Fruit fly (Drosophila melanogaster) whole organism, embryonic: ENCODE data around the gene CG12301.

Experiments used
- Antp ChIP-seq: fragments of 200-800 bp; sonication (Bioruptor generic); optimal IDR thresholded peaks from 3 replicates; lab custom pipeline; 2016; ENCODE audit warnings: missing biosample characterization, missing genetic modification characterization
- Bgb ChIP-seq: fragments of 200-800 bp; sonication (Bioruptor generic); IDR thresholded peaks from 2 replicates; pipeline ENCODE4 v1.3.6; 2022; ENCODE audit warnings: missing biosample characterization, missing genetic modification characterization; ENCODE audit not compliant: partially characterized antibody
- CG10267 ChIP-seq: fragments of 200-800 bp; sonication (Bioruptor generic); optimal IDR thresholded peaks from 2 replicates; lab custom pipeline; 2018; ENCODE audit warnings: missing biosample characterization, mild to moderate bottlenecking, missing genetic modification characterization, moderate library complexity
- CG11560 ChIP-seq: fragments of 200-800 bp; sonication (Bioruptor generic); IDR thresholded peaks from 3 replicates; pipeline ENCODE4 v1.3.6; 2022; ENCODE audit warnings: missing biosample characterization, missing genetic modification characterization
- CG12769 ChIP-seq: fragments of 200-800 bp; sonication (Bioruptor generic); optimal IDR thresholded peaks from 2 replicates; lab custom pipeline; 2019; ENCODE audit warnings: missing biosample characterization, mild to moderate bottlenecking, missing genetic modification characterization, moderate library complexity
- CG13296 ChIP-seq: fragments of 200-800 bp; sonication (Bioruptor generic); optimal IDR thresholded peaks from 3 replicates; lab custom pipeline; 2018; ENCODE audit warnings: missing biosample characterization, mild to moderate bottlenecking, missing genetic modification characterization
- CG1603 ChIP-seq: fragments of 200-800 bp; sonication (Bioruptor generic); optimal IDR thresholded peaks from 2 replicates; lab custom pipeline; 2019; ENCODE audit warnings: missing biosample characterization, mild to moderate bottlenecking, missing genetic modification characterization, moderate library complexity
- CG17385 ChIP-seq: fragments of 200-800 bp; sonication (Bioruptor generic); optimal IDR thresholded peaks from 3 replicates; lab custom pipeline; 2018; ENCODE audit warnings: missing biosample characterization, mild to moderate bottlenecking, missing genetic modification characterization
- CG17568 ChIP-seq: fragments of 200-800 bp; sonication (Bioruptor generic); optimal IDR thresholded peaks from 2 replicates; lab custom pipeline; 2018; ENCODE audit warnings: missing biosample characterization, mild to moderate bottlenecking, missing genetic modification characterization, moderate library complexity
- CG18764 ChIP-seq: fragments of 200-800 bp; sonication (Bioruptor generic); optimal IDR thresholded peaks from 3 replicates; lab custom pipeline; 2016; ENCODE audit warnings: missing biosample characterization, missing genetic modification characterization
- CG2199 ChIP-seq: fragments of 200-800 bp; sonication (Bioruptor generic); IDR thresholded peaks from 3 replicates; pipeline ENCODE4 v1.3.6; 2022; ENCODE audit warnings: missing biosample characterization, missing genetic modification characterization
- CG2712 ChIP-seq: fragments of 200-800 bp; optimal IDR thresholded peaks from 3 replicates; lab custom pipeline; 2019; ENCODE audit warnings: missing biosample characterization, mild to moderate bottlenecking, missing genetic modification characterization, moderate library complexity
- CG30020 ChIP-seq: fragments of 200-800 bp; optimal IDR thresholded peaks from 2 replicates; lab custom pipeline; 2019; ENCODE audit warnings: missing biosample characterization, mild to moderate bottlenecking, missing genetic modification characterization, moderate library complexity
- CG3847 ChIP-seq: fragments of 200-800 bp; sonication (Bioruptor generic); IDR thresholded peaks from 2 replicates; pipeline ENCODE4 v1.3.6; 2022; ENCODE audit warnings: missing biosample characterization, missing genetic modification characterization
- CG6791 ChIP-seq: fragments of 200-800 bp; sonication (Bioruptor generic); IDR thresholded peaks from 3 replicates; pipeline ENCODE4 v1.3.6; 2022; ENCODE audit warnings: missing biosample characterization, missing genetic modification characterization; ENCODE audit not compliant: partially characterized antibody
- CG7987 ChIP-seq: fragments of 200-800 bp; sonication (Bioruptor generic); optimal IDR thresholded peaks from 2 replicates; lab custom pipeline; 2018; ENCODE audit warnings: missing biosample characterization, mild to moderate bottlenecking, missing genetic modification characterization, moderate library complexity
- CG9797 ChIP-seq: fragments of 200-800 bp; sonication (Bioruptor generic); optimal IDR thresholded peaks from 3 replicates; lab custom pipeline; 2018; ENCODE audit warnings: missing biosample characterization, mild to moderate bottlenecking, missing genetic modification characterization
- Doc3 ChIP-seq: fragments of 200-800 bp; sonication (Bioruptor generic); IDR thresholded peaks from 3 replicates; pipeline ENCODE4 v1.3.6; 2022; ENCODE audit warnings: missing biosample characterization, missing genetic modification characterization; ENCODE audit not compliant: partially characterized antibody
- Ets97D ChIP-seq: fragments of 200-800 bp; sonication (Bioruptor generic); optimal IDR thresholded peaks from 3 replicates; lab custom pipeline; 2016; ENCODE audit warnings: missing biosample characterization, missing genetic modification characterization
- HLH4C ChIP-seq: fragments of 200-800 bp; sonication (Bioruptor generic); IDR thresholded peaks from 3 replicates; pipeline ENCODE4 v1.3.6; 2022; ENCODE audit warnings: missing biosample characterization, missing genetic modification characterization; ENCODE audit not compliant: partially characterized antibody
- Hmx ChIP-seq: fragments of 200-800 bp; sonication (Bioruptor generic); optimal IDR thresholded peaks from 2 replicates; lab custom pipeline; 2016; ENCODE audit warnings: missing biosample characterization, missing genetic modification characterization
- Lhr ChIP-seq: fragments of 200-800 bp; sonication (Bioruptor generic); optimal IDR thresholded peaks from 3 replicates; lab custom pipeline; 2017; ENCODE audit warnings: mild to moderate bottlenecking, missing biosample characterization, missing genetic modification reagents, missing genetic modification characterization
- Lpt ChIP-seq: fragments of >200 bp; optimal IDR thresholded peaks from 2 replicates; lab custom pipeline; 2018; ENCODE audit warnings: missing biosample characterization, missing genetic modification characterization
- MBD-R2 ChIP-seq: fragments of 200-800 bp; sonication (Bioruptor generic); IDR thresholded peaks from 2 replicates; pipeline ENCODE4 v1.3.6; 2022; ENCODE audit warnings: missing biosample characterization, missing genetic modification characterization
- MESR4 ChIP-seq: fragments of 200-800 bp; sonication (Bioruptor generic); optimal IDR thresholded peaks from 2 replicates; lab custom pipeline; 2018; ENCODE audit warnings: missing biosample characterization, mild to moderate bottlenecking, missing genetic modification characterization, moderate library complexity
- Myb ChIP-seq: fragments of 200-800 bp; sonication (Bioruptor generic); optimal IDR thresholded peaks from 2 replicates; lab custom pipeline; 2016; ENCODE audit warnings: missing biosample characterization, missing genetic modification characterization
- NC2α ChIP-seq: fragments of 200-800 bp; sonication (Bioruptor generic); optimal IDR thresholded peaks from 2 replicates; lab custom pipeline; 2016; ENCODE audit warnings: missing biosample characterization, missing genetic modification characterization
- NfI ChIP-seq: fragments of 200-800 bp; sonication (Bioruptor generic); optimal IDR thresholded peaks from 3 replicates; lab custom pipeline; 2018; ENCODE audit warnings: missing biosample characterization, mild to moderate bottlenecking, missing genetic modification characterization, moderate library complexity
- Opbp ChIP-seq: fragments of 200-800 bp; sonication (Bioruptor generic); IDR thresholded peaks from 3 replicates; pipeline ENCODE4 v1.3.6; 2022; ENCODE audit warnings: missing biosample characterization, missing genetic modification characterization; ENCODE audit not compliant: partially characterized antibody
- Scr ChIP-seq: fragments of 200-800 bp; sonication (Bioruptor generic); IDR thresholded peaks from 2 replicates; pipeline ENCODE4 v1.3.6; 2022; ENCODE audit warnings: missing biosample characterization, missing genetic modification characterization; ENCODE audit not compliant: partially characterized antibody
- Spps ChIP-seq: fragments of 200-800 bp; sonication (Bioruptor generic); optimal IDR thresholded peaks from 2 replicates; lab custom pipeline; 2018; ENCODE audit warnings: missing biosample characterization, mild to moderate bottlenecking, missing genetic modification characterization
- Stat92E ChIP-seq, 3 experiments: fragments of >200 bp in 2 of 3; fragments of 200-800 bp in 1 of 3; sonication (Bioruptor generic) in 1 of 3; optimal IDR thresholded peaks; 2 replicates each; lab custom pipeline; 2017 to 2019; ENCODE audit warnings: missing biosample characterization in 3 of 3, missing genetic modification characterization in 3 of 3, mild to moderate bottlenecking in 1 of 3, moderate library complexity in 1 of 3
- ato ChIP-seq: fragments of 200-800 bp; sonication (Bioruptor generic); IDR thresholded peaks from 2 replicates; pipeline ENCODE4 v1.3.6; 2022; ENCODE audit warnings: missing biosample characterization, missing genetic modification characterization; ENCODE audit not compliant: partially characterized antibody
- bbx ChIP-seq: fragments of 200-800 bp; sonication (Bioruptor generic); IDR thresholded peaks from 2 replicates; pipeline ENCODE4 v1.3.6; 2022; ENCODE audit warnings: missing biosample characterization, missing genetic modification characterization; ENCODE audit not compliant: partially characterized antibody
- btn ChIP-seq: fragments of 200-800 bp; sonication (Bioruptor generic); optimal IDR thresholded peaks from 2 replicates; lab custom pipeline; 2016; ENCODE audit warnings: missing biosample characterization, missing genetic modification characterization
- cad ChIP-seq: fragments of >200 bp; optimal IDR thresholded peaks from 2 replicates; lab custom pipeline; 2017; ENCODE audit warnings: missing biosample characterization, missing genetic modification characterization
- crol ChIP-seq: fragments of 200-800 bp; sonication (Bioruptor generic); IDR thresholded peaks from 2 replicates; pipeline ENCODE4 v1.3.6; 2022; ENCODE audit warnings: missing biosample characterization, missing genetic modification characterization
- dm ChIP-seq: fragments of 200-800 bp; sonication (Bioruptor generic); optimal IDR thresholded peaks from 3 replicates; lab custom pipeline; 2016; ENCODE audit warnings: missing biosample characterization, missing genetic modification characterization
- en ChIP-seq: fragments of 200-800 bp; sonication (Bioruptor generic); optimal IDR thresholded peaks from 2 replicates; lab custom pipeline; 2016; ENCODE audit warnings: missing biosample characterization, missing genetic modification characterization
- gfzf ChIP-seq: fragments of 200-800 bp; sonication (Bioruptor generic); optimal IDR thresholded peaks from 2 replicates; lab custom pipeline; 2016; ENCODE audit warnings: missing biosample characterization, mild to moderate bottlenecking, missing genetic modification characterization, moderate library complexity
- lola ChIP-seq, 3 experiments: fragments of >200 bp in 2 of 3; fragments of 200-800 bp in 1 of 3; sonication (Bioruptor generic) in 1 of 3; optimal IDR thresholded peaks; 2 replicates each; lab custom pipeline; 2017 to 2019; ENCODE audit warnings: missing biosample characterization in 3 of 3, missing genetic modification characterization in 3 of 3, mild to moderate bottlenecking in 1 of 3, moderate library complexity in 1 of 3
- sqz ChIP-seq: fragments of 200-800 bp; sonication (Bioruptor generic); optimal IDR thresholded peaks from 3 replicates; lab custom pipeline; 2018; ENCODE audit warnings: missing biosample characterization, mild to moderate bottlenecking, missing genetic modification characterization
- stwl ChIP-seq: fragments of 200-800 bp; sonication (Bioruptor generic); optimal IDR thresholded peaks from 3 replicates; lab custom pipeline; 2018; ENCODE audit warnings: missing biosample characterization, mild to moderate bottlenecking, missing genetic modification characterization, moderate library complexity
- tll ChIP-seq, 2 experiments: fragments of 200-800 bp in 1 of 2; fragments of >200 bp in 1 of 2; sonication (Bioruptor generic) in 1 of 2; optimal IDR thresholded peaks; 2 replicates each; lab custom pipeline; 2017 to 2019; ENCODE audit warnings: missing biosample characterization in 2 of 2, missing genetic modification characterization in 2 of 2, mild to moderate bottlenecking in 1 of 2, moderate library complexity in 1 of 2
- trem ChIP-seq: fragments of 200-800 bp; optimal IDR thresholded peaks from 3 replicates; lab custom pipeline; 2019; ENCODE audit warnings: missing biosample characterization, mild to moderate bottlenecking, missing genetic modification characterization, moderate library complexity
- tup ChIP-seq: fragments of 200-800 bp; sonication (Bioruptor generic); optimal IDR thresholded peaks from 2 replicates; lab custom pipeline; 2016; ENCODE audit warnings: missing biosample characterization, mild to moderate bottlenecking, missing genetic modification characterization, moderate library complexity
- wor ChIP-seq: fragments of 200-800 bp; sonication (Bioruptor generic); IDR thresholded peaks from 2 replicates; pipeline ENCODE4 v1.3.6; 2022; ENCODE audit warnings: missing biosample characterization, missing genetic modification characterization
- zen ChIP-seq: fragments of 200-800 bp; sonication (Bioruptor generic); optimal IDR thresholded peaks from 3 replicates; lab custom pipeline; 2018; ENCODE audit warnings: missing biosample characterization, mild to moderate bottlenecking, missing genetic modification characterization, moderate library complexity
- zen2 ChIP-seq: fragments of 200-800 bp; sonication (Bioruptor generic); IDR thresholded peaks from 3 replicates; pipeline ENCODE4 v1.3.6; 2022; ENCODE audit warnings: missing biosample characterization, missing genetic modification characterization; ENCODE audit not compliant: partially characterized antibody

CG12301 gene

DNA sequence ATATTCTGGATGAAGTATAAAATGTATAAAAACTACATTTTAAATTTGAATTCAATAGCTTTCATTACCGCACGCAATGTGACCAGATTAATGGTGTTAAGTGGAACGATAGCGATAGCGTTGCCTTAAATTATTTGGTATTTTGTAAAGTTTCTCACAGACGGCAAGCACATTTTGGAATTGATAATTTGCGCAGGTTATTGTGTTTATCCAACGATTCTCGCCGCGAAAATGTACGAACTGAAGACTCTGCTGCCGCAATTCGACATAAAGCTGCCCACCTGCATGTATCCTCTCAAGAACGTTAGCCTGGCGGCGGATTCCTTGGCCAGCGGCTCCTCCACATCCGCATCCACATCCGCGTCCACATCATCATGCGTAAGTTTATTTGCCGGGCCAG is 2.9 kb downstream of the CG12301 start, which contains the start of gene AIMP2 (continued):
- TF ChIP-seq trem, result peak; percentile 21
- TF ChIP-seq CG2199 (GFP tag; lab: Robert Waterston, UW), result no peak
- no peak for TF ChIP-seq zen2 (GFP tag; lab: Robert Waterston, UW)
- no peak for TF ChIP-seq CG17385 (GFP tag; lab: Kevin White, UChicago)
- no peak for TF ChIP-seq Spps (tag; lab: Kevin White, UChicago)
- no peak for TF ChIP-seq ato (GFP tag; lab: Robert Waterston, UW)
- no peak for TF ChIP-seq cad (GFP tag; lab: Kevin White, UChicago)
- TF ChIP-seq Antp (GFP tag; lab: Kevin White, UChicago), result no peak
- no peak for TF ChIP-seq CG2712
- TF ChIP-seq CG12769 (tag; lab: Kevin White, UChicago), result no peak
- TF ChIP-seq CG7987 (GFP tag; lab: Kevin White, UChicago), result no peak
- no peak for TF ChIP-seq btn (GFP tag; lab: Kevin White, UChicago)
- no peak for TF ChIP-seq NC2α (GFP tag; lab: Kevin White, UChicago)
- TF ChIP-seq Myb (GFP tag; lab: Kevin White, UChicago), result peak; percentile 72
- TF ChIP-seq lola (GFP tag; optimal IDR thresholded peaks at IDR 0.05; lab: Kevin White, UChicago), result no peak
- peak; percentile 78 for TF ChIP-seq CG9797 (GFP tag; lab: Kevin White, UChicago)
- no peak for TF ChIP-seq en (GFP tag; lab: Kevin White, UChicago)
- peak; percentile 80 for TF ChIP-seq gfzf (GFP tag; lab: Kevin White, UChicago)
- TF ChIP-seq CG1603, result peak; percentile 63
- no peak for TF ChIP-seq Hmx (GFP tag; lab: Kevin White, UChicago)
- TF ChIP-seq CG17568, result no peak
- TF ChIP-seq Bgb (GFP tag; lab: Robert Waterston, UW), result peak; percentile 35
- 0 out of 2 replicates have a peak, but pooled peaks have one; percentile 50 for TF ChIP-seq bbx (GFP tag; lab: Robert Waterston, UW)
- no peak for TF ChIP-seq CG11560 (tag; lab: Robert Waterston, UW)
- no peak for TF ChIP-seq Lpt (GFP tag; lab: Kevin White, UChicago)
- no peak for TF ChIP-seq sqz
- TF ChIP-seq Lhr (GFP tag; lab: Kevin White, UChicago), result no peak
- TF ChIP-seq dm (GFP tag; lab: Kevin White, UChicago), result peak; percentile 34
- TF ChIP-seq CG13296 (GFP tag; lab: Kevin White, UChicago), result no peak
- 0 out of 3 replicates have a peak, but pooled peaks have one; percentile 4 for TF ChIP-seq Opbp (GFP tag; lab: Robert Waterston, UW)
- no peak for TF ChIP-seq CG18764
- peak; percentile 76 for TF ChIP-seq MESR4 (GFP tag; lab: Kevin White, UChicago)
- peak; percentile 24; the same call in 1 of the 2 replicates for TF ChIP-seq CG3847
- TF ChIP-seq zen (tag; lab: Kevin White, UChicago), result no peak
- TF ChIP-seq MBD-R2 (GFP tag; lab: Robert Waterston, UW), result peak; percentile 71
- TF ChIP-seq Ets97D (GFP tag; lab: Kevin White, UChicago), result peak; percentile 11
- TF ChIP-seq CG30020 (tag; lab: Kevin White, UChicago), result peak; percentile 21
- peak; percentile 30; the same call in 1 of the 3 replicates for TF ChIP-seq CG6791
- 0 out of 3 replicates have a peak, but pooled peaks have one; percentile 33 for TF ChIP-seq Doc3 (GFP tag; lab: Robert Waterston, UW)
- TF ChIP-seq wor (GFP tag; lab: Robert Waterston, UW), result no peak
- TF ChIP-seq NfI (GFP tag; lab: Kevin White, UChicago), result no peak
- TF ChIP-seq crol (GFP tag; lab: Robert Waterston, UW), result no peak
- TF ChIP-seq Stat92E (GFP tag; optimal IDR thresholded peaks at IDR 0.05; lab: Kevin White, UChicago), result no peak
- peak; percentile 18 for TF ChIP-seq CG10267 (tag; lab: Kevin White, UChicago)
- TF ChIP-seq stwl (tag; lab: Kevin White, UChicago), result peak; percentile 70
- TF ChIP-seq tup (GFP tag; lab: Kevin White, UChicago), result no peak
- TF ChIP-seq tll (GFP tag; optimal IDR thresholded peaks at IDR 0.05; lab: Kevin White, UChicago), result no peak
- peak; percentile 46; the same call in 1 of the 3 replicates for TF ChIP-seq HLH4C (GFP tag; lab: Robert Waterston, UW)
- peak; percentile 31; the same call in 1 of the 2 replicates for TF ChIP-seq Scr (GFP tag; lab: Robert Waterston, UW)
